Worm (Caenorhabditis elegans) whole organism, mixed stage, embryonic: ENCODE measurements around the gene mvk-1.

ENCODE experiments used
- M03D4.4 ChIP-seq: sonication (generic microtip); optimal IDR thresholded peaks from 2 replicates; lab custom pipeline; 2017; ENCODE audit warnings: mild to moderate bottlenecking, missing genetic modification characterization, missing compliant biosample characterization
- bed-3 ChIP-seq: fragments of 200-800 bp; sonication (Bioruptor generic); optimal IDR thresholded peaks from 3 replicates; lab custom pipeline; 2018; ENCODE audit warnings: mild to moderate bottlenecking, missing genetic modification characterization, moderate library complexity, missing compliant biosample characterization
- blmp-1 ChIP-seq: fragments of 150-350 bp; optimal IDR thresholded peaks from 2 replicates; lab custom pipeline; 2014; ENCODE audit warnings: missing biosample characterization, missing genetic modification characterization
- ceh-39 ChIP-seq: fragments of 150-350 bp; optimal IDR thresholded peaks from 2 replicates; lab custom pipeline; 2014; ENCODE audit warnings: missing biosample characterization, missing genetic modification characterization
- ceh-43 ChIP-seq: fragments of 200-800 bp; sonication (Bioruptor generic); optimal IDR thresholded peaks from 2 replicates; lab custom pipeline; 2018; ENCODE audit warnings: mild to moderate bottlenecking, missing genetic modification characterization, moderate library complexity, missing compliant biosample characterization
- ceh-83 ChIP-seq: fragments of 200-800 bp; sonication (Bioruptor generic); optimal IDR thresholded peaks from 2 replicates; lab custom pipeline; 2018; ENCODE audit warnings: mild to moderate bottlenecking, missing genetic modification characterization, missing compliant biosample characterization
- ces-1 ChIP-seq: fragments of 150-350 bp; optimal IDR thresholded peaks from 2 replicates; lab custom pipeline; 2014; ENCODE audit warnings: missing biosample characterization, missing genetic modification reagents, missing genetic modification characterization
- cnd-1 ChIP-seq: fragments of 200-800 bp; sonication (Bioruptor generic); optimal IDR thresholded peaks from 2 replicates; lab custom pipeline; 2018; ENCODE audit warnings: mild to moderate bottlenecking, missing genetic modification characterization, missing compliant biosample characterization
- drap-1 ChIP-seq: fragments of 200-800 bp; sonication (Bioruptor generic); optimal IDR thresholded peaks from 3 replicates; lab custom pipeline; 2018; ENCODE audit warnings: mild to moderate bottlenecking, missing genetic modification characterization, missing compliant biosample characterization
- elt-1 ChIP-seq: sonication (generic microtip); optimal IDR thresholded peaks from 2 replicates; lab custom pipeline; 2017; ENCODE audit warnings: missing genetic modification characterization, mild to moderate bottlenecking, missing compliant biosample characterization, antibody characterized with exemption, moderate library complexity, borderline replicate concordance; ENCODE audit not compliant: insufficient read depth
- elt-3 ChIP-seq: fragments of 150-350 bp; optimal IDR thresholded peaks from 2 replicates; lab custom pipeline; 2014; ENCODE audit warnings: missing biosample characterization, missing genetic modification characterization
- flh-1 ChIP-seq: fragments of 200-800 bp; sonication (Bioruptor generic); optimal IDR thresholded peaks from 2 replicates; lab custom pipeline; 2018; ENCODE audit warnings: mild to moderate bottlenecking, missing genetic modification characterization, moderate library complexity, missing compliant biosample characterization
- ham-2 ChIP-seq: fragments of 200-800 bp; sonication (Bioruptor generic); optimal IDR thresholded peaks from 2 replicates; lab custom pipeline; 2018; ENCODE audit warnings: mild to moderate bottlenecking, missing genetic modification characterization, missing compliant biosample characterization
- hlh-1 ChIP-seq: fragments of 150-350 bp; optimal IDR thresholded peaks from 2 replicates; lab custom pipeline; 2014; ENCODE audit warnings: missing biosample characterization, missing genetic modification reagents, missing genetic modification characterization
- lin-13 ChIP-seq: fragments of 150-350 bp; optimal IDR thresholded peaks from 2 replicates; lab custom pipeline; 2014; ENCODE audit warnings: missing biosample characterization, missing genetic modification characterization
- lin-32 ChIP-seq: fragments of 200-800 bp; sonication (Bioruptor generic); optimal IDR thresholded peaks from 2 replicates; lab custom pipeline; 2018; ENCODE audit warnings: mild to moderate bottlenecking, missing genetic modification characterization, missing compliant biosample characterization
- lsy-2 ChIP-seq: fragments of 150-350 bp; optimal IDR thresholded peaks from 2 replicates; lab custom pipeline; 2014; ENCODE audit warnings: missing biosample characterization, missing genetic modification characterization
- mab-5 ChIP-seq: fragments of 150-350 bp; optimal IDR thresholded peaks from 2 replicates; lab custom pipeline; 2014; ENCODE audit warnings: missing biosample characterization, missing genetic modification characterization
- mep-1 ChIP-seq: fragments of 150-350 bp; optimal IDR thresholded peaks from 2 replicates; lab custom pipeline; 2017; ENCODE audit warnings: missing biosample characterization, missing genetic modification reagents, missing genetic modification characterization, inconsistent platforms
- mls-2 ChIP-seq: sonication (generic microtip); optimal IDR thresholded peaks from 2 replicates; lab custom pipeline; 2016; ENCODE audit warnings: mild to moderate bottlenecking, missing genetic modification characterization, moderate library complexity, missing compliant biosample characterization
- nhr-12 ChIP-seq: fragments of 150-350 bp; optimal IDR thresholded peaks from 2 replicates; lab custom pipeline; 2014; ENCODE audit warnings: missing biosample characterization, missing genetic modification characterization
- nhr-2 ChIP-seq: fragments of 150-350 bp; optimal IDR thresholded peaks from 2 replicates; lab custom pipeline; 2014; ENCODE audit warnings: missing biosample characterization, missing genetic modification characterization
- nhr-237 ChIP-seq: fragments of 150-350 bp; optimal IDR thresholded peaks from 2 replicates; lab custom pipeline; 2014; ENCODE audit warnings: missing biosample characterization, missing genetic modification characterization
- nhr-28 ChIP-seq: fragments of 150-350 bp; optimal IDR thresholded peaks from 2 replicates; lab custom pipeline; 2014; ENCODE audit warnings: missing biosample characterization, missing genetic modification characterization
- nhr-76 ChIP-seq: sonication (generic microtip); optimal IDR thresholded peaks from 2 replicates; lab custom pipeline; 2017; ENCODE audit warnings: missing biosample characterization, missing genetic modification characterization
- pha-4 ChIP-seq: fragments of 150-350 bp; optimal IDR thresholded peaks from 2 replicates; lab custom pipeline; 2018; ENCODE audit warnings: missing biosample characterization, missing genetic modification reagents, missing genetic modification characterization
- sem-2 ChIP-seq: fragments of 200-800 bp; sonication (Bioruptor generic); optimal IDR thresholded peaks from 2 replicates; lab custom pipeline; 2018; ENCODE audit warnings: mild to moderate bottlenecking, missing genetic modification characterization, missing compliant biosample characterization
- snpc-4 ChIP-seq: fragments of 150-350 bp; optimal IDR thresholded peaks from 2 replicates; lab custom pipeline; 2014; ENCODE audit warnings: missing biosample characterization, missing genetic modification characterization
- sptf-1 ChIP-seq: sonication (generic microtip); optimal IDR thresholded peaks from 2 replicates; lab custom pipeline; 2017; ENCODE audit warnings: mild to moderate bottlenecking, missing genetic modification characterization, moderate library complexity, missing compliant biosample characterization
- tbx-8 ChIP-seq: fragments of 200-800 bp; sonication (Bioruptor generic); optimal IDR thresholded peaks from 2 replicates; lab custom pipeline; 2018; ENCODE audit warnings: mild to moderate bottlenecking, missing genetic modification characterization, moderate library complexity, missing compliant biosample characterization
- unc-120 ChIP-seq: sonication (generic microtip); optimal IDR thresholded peaks from 2 replicates; lab custom pipeline; 2017; ENCODE audit warnings: missing genetic modification characterization, missing compliant biosample characterization; ENCODE audit not compliant: poor library complexity, severe bottlenecking
- unc-39 ChIP-seq: fragments of 150-350 bp; optimal IDR thresholded peaks from 2 replicates; lab custom pipeline; 2014; ENCODE audit warnings: missing biosample characterization, missing genetic modification characterization
- unc-62 ChIP-seq: fragments of 150-350 bp; optimal IDR thresholded peaks from 2 replicates; lab custom pipeline; 2014; ENCODE audit warnings: missing biosample characterization, missing genetic modification reagents, missing genetic modification characterization
- zip-8 ChIP-seq: fragments of 150-350 bp; optimal IDR thresholded peaks from 2 replicates; lab custom pipeline; 2014; ENCODE audit warnings: missing biosample characterization, missing genetic modification characterization
- ztf-11 ChIP-seq: fragments of 150-350 bp; optimal IDR thresholded peaks from 2 replicates; lab custom pipeline; 2014; ENCODE audit warnings: missing biosample characterization, missing genetic modification characterization

The mvk-1 gene

DNA sequence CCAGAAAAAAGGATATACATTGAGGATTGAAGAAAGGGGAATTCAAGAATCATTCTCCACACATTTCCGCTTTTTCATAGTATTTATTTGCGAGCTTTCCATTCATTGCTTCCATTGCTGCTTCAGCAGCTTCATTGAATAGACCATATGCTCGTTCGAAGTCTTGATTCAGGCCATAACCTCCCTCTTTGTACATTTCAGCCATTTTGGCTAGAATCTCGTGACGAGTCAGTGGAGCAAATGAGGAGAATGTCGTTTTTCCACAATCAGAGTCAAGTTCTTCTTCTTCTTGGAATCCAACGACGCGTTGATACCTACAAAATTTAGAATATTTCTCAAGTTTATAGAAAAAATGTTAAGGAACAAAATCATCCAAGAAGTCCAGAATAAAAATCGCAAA is 29.2 kb upstream of the mvk-1 start:
- no peak for TF ChIP-seq pha-4 (tag; lab: Kevin White, UChicago)
- TF ChIP-seq nhr-2 (tag; lab: Kevin White, UChicago), result no peak

DNA sequence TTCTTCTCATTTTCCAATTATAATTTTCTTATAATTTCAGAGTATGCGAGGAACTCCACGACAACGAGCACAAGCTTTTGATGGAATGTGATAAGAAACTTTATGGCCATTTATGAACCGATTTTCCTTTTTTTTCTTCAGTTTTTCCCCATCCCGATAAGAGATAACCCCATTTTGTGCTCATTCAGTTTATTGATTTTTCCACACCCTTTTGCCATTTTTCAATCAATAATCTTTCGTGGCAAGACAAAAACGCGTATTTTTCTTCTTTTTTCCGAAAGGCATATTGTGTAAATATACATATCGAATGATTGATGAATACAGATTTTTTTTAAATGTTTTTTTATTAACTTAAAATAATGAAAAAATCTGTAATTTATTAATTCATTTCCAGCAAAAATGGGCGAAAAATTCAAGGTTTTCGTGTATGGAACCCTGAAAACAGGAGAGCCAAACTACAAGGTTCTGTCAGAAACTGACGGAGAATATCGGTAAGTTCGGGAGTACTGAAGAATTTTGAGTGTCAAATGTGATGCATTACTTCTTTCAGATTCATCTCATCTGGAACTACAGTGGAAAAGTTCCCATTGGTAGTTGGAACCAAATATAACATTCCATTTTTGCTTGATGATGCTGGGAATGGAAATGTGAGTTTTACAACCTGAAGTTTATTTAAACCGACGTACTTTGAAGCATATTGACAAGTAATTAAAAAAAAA is 28.3 kb upstream of the mvk-1 start, which contains the start of gene F42A10.9:
Gene F42A10.9 (plus strand): TSS at position 321 of the 719 bp plus-strand sequence.
- TF ChIP-seq mab-5 (tag; lab: Kevin White, UChicago), result no peak
- no peak for TF ChIP-seq unc-39 (tag; lab: Kevin White, UChicago)
- no peak for TF ChIP-seq lin-13
- TF ChIP-seq ces-1, result no peak
- TF ChIP-seq cnd-1 (tag; lab: Kevin White, UChicago), result no peak

DNA sequence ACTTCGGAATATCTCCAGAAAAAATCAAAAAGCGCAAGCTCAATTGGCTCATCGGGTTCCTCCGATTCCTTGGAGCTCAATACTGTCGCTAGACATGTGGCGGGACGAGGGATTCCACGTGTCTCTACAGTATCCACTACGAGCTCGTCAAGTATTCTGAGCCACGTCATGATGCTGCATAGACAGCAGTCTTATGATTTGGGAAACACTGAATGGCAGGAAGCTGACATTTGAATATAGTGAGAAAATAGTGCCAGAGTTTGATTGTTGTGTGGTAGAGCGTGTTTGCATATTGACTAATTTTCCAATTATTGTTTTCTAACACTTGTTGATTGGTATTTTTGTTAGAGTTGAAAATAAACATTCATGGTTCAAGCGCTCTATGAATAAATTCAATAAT is 27.3 kb upstream of the mvk-1 start:
- TF ChIP-seq elt-1 (tag; lab: Kevin White, UChicago) (no peak), hlh-1 (tag; lab: Kevin White, UChicago) (no peak), ceh-39 (tag; lab: Kevin White, UChicago) (no peak), blmp-1 (no peak), tbx-8 (no peak), nhr-237 (tag; lab: Kevin White, UChicago) (no peak), bed-3 (no peak), ztf-11 (no peak), ham-2 (GFP tag; lab: Kevin White, UChicago) (no peak), nhr-2 (tag; lab: Kevin White, UChicago) (no peak), mep-1 (tag; lab: Kevin White, UChicago) (no peak), lin-13 (no peak), mab-5 (tag; lab: Kevin White, UChicago) (no peak), ceh-83 (GFP tag; lab: Kevin White, UChicago) (no peak), nhr-28 (tag; lab: Kevin White, UChicago) (no peak), ces-1 (no peak), lin-32 (no peak)

DNA sequence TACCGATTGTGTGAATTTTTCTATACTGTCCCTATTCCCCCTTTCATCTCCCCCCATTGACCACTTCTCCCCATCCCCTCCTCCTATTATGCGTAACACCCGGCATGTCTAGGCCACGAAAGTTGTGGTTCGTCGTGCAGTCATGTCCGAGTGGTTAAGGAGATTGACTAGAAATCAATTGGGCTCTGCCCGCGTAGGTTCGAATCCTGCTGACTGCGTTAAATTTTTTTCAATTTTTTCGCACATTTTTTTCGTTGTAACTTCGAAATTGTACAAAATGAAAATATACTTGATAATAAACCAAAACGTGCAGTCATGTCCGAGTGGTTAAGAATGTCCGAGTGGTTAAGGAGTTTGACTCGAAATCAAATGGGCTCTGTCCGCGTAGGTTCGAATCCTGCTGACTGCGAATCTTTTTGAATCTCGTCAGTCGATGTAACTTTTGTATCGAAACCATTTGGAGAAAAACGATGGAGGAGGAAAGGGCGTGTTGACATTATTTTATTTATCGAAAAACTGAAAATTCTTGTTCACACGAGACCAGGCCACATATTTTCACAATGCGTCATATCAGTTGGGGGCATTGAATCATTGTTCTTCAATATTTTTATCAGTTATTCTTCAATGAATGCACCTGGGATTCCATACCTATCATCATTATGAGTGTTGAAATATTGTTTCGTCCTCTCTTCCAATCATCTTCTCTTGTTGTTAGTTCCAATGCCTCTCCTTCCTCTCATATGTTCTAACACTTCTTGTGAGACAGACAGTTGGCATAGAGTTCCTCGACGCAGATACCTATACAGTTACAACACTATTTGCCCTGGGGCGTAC is 22.8 kb upstream of the mvk-1 start, which contains the start of gene nfm-1:
Gene nfm-1 (plus strand): TSS at position 812 of the 834 bp plus-strand sequence.
- TF ChIP-seq M03D4.4 (peak; percentile 91), snpc-4 (tag; lab: Kevin White, UChicago) (no peak), nhr-28 (tag; lab: Kevin White, UChicago) (no peak), nhr-12 (tag; lab: Kevin White, UChicago) (no peak), sem-2 (GFP tag; lab: Kevin White, UChicago) (peak; percentile 86), unc-39 (tag; lab: Kevin White, UChicago) (peak; percentile 35), ceh-43 (GFP tag; lab: Kevin White, UChicago) (peak; percentile 86), mls-2 (peak; percentile 93), cnd-1 (tag; lab: Kevin White, UChicago) (peak; percentile 89), bed-3 (peak; percentile 70), sptf-1 (peak; percentile 92), ztf-11 (no peak), blmp-1 (no peak), ces-1 (peak; percentile 62), pha-4 (tag; lab: Kevin White, UChicago) (peak; percentile 19), lin-13 (no peak), drap-1 (GFP tag; lab: Kevin White, UChicago) (peak; percentile 90), nhr-237 (tag; lab: Kevin White, UChicago) (no peak), flh-1 (GFP tag; lab: Kevin White, UChicago) (peak; percentile 66), ham-2 (GFP tag; lab: Kevin White, UChicago) (peak; percentile 71), elt-1 (tag; lab: Kevin White, UChicago) (no peak), mep-1 (tag; lab: Kevin White, UChicago) (peak; percentile 71), hlh-1 (tag; lab: Kevin White, UChicago) (peak; percentile 89), zip-8 (no peak), elt-3 (no peak), lin-32 (peak; percentile 71), ceh-83 (GFP tag; lab: Kevin White, UChicago) (peak; percentile 87), nhr-76 (no peak), unc-62 (GFP tag; lab: Kevin White, UChicago) (peak; percentile 47), lsy-2 (peak; percentile 35), mab-5 (tag; lab: Kevin White, UChicago) (no peak), unc-120 (tag; lab: Kevin White, UChicago) (peak; percentile 77), ceh-39 (tag; lab: Kevin White, UChicago) (no peak), nhr-2 (tag; lab: Kevin White, UChicago) (no peak), tbx-8 (peak; percentile 73)
